Worm (Caenorhabditis elegans) whole organism, L1 larva: ENCODE measurements around the gene Y45G5AL.1.

ENCODE experiments used
- F16B12.6 ChIP-seq: fragments of 150-350 bp; optimal IDR thresholded peaks from 2 replicates; lab custom pipeline; 2014; ENCODE audit warnings: missing biosample characterization, missing genetic modification characterization
- aha-1 ChIP-seq: fragments of 150-350 bp; optimal IDR thresholded peaks from 2 replicates; lab custom pipeline; 2014; ENCODE audit warnings: missing biosample characterization, missing genetic modification characterization
- ama-1 ChIP-seq: fragments of 150-350 bp; optimal IDR thresholded peaks from 2 replicates; lab custom pipeline; 2014
- blmp-1 ChIP-seq: fragments of 150-350 bp; optimal IDR thresholded peaks from 2 replicates; lab custom pipeline; 2014; ENCODE audit warnings: missing biosample characterization, missing genetic modification characterization
- ceh-8 ChIP-seq: fragments of 200-800 bp; sonication (Bioruptor generic); optimal IDR thresholded peaks from 2 replicates; lab custom pipeline; 2018; ENCODE audit warnings: mild to moderate bottlenecking, missing genetic modification characterization, moderate library complexity, missing compliant biosample characterization
- ceh-88 ChIP-seq: fragments of 200-800 bp; sonication (Bioruptor generic); IDR thresholded peaks from 2 replicates; pipeline ENCODE4 v1.3.6; 2022; ENCODE audit warnings: missing genetic modification characterization, missing compliant biosample characterization
- ceh-90 ChIP-seq: sonication (generic microtip); optimal IDR thresholded peaks from 2 replicates; lab custom pipeline; 2016; ENCODE audit warnings: missing genetic modification characterization, missing compliant biosample characterization
- ces-1 ChIP-seq: fragments of 150-350 bp; optimal IDR thresholded peaks from 2 replicates; lab custom pipeline; 2014; ENCODE audit warnings: missing biosample characterization, missing genetic modification reagents, missing genetic modification characterization
- dpl-1 ChIP-seq, 3 experiments: fragments of 150-350 bp in 2 of 3; sonication (generic microtip) in 1 of 3; optimal IDR thresholded peaks; 2 replicates each; lab custom pipeline; 2014 to 2017; ENCODE audit warnings: missing biosample characterization in 3 of 3, missing genetic modification characterization in 3 of 3, missing genetic modification reagents in 3 of 3
- dsc-1 ChIP-seq: sonication (generic microtip); optimal IDR thresholded peaks from 2 replicates; lab custom pipeline; 2016; ENCODE audit warnings: mild to moderate bottlenecking, missing genetic modification characterization, missing compliant biosample characterization
- efl-1 ChIP-seq, 4 experiments: fragments of 150-350 bp; optimal IDR thresholded peaks in 3 of 4; peaks in 1 of 4; 1 replicate in 1 of 4; 2 replicates in 3 of 4; lab custom pipeline; 2014; ENCODE audit warnings: missing biosample characterization in 2 of 4, missing genetic modification characterization in 2 of 4, missing genetic modification reagents in 2 of 4
- elt-3 ChIP-seq, 6 experiments: fragments of 150-350 bp in 1 of 6; sonication (generic microtip); optimal IDR thresholded peaks; 2 replicates each; lab custom pipeline; 2017 to 2018; ENCODE audit warnings: missing biosample characterization in 6 of 6, missing genetic modification characterization in 6 of 6, inconsistent platforms in 1 of 6
- ets-5 ChIP-seq: fragments of 200-800 bp; sonication (Bioruptor generic); IDR thresholded peaks from 2 replicates; pipeline ENCODE4 v1.3.6; 2022; ENCODE audit warnings: missing genetic modification characterization, missing compliant biosample characterization
- fkh-10 ChIP-seq: sonication (generic microtip); optimal IDR thresholded peaks from 2 replicates; lab custom pipeline; 2017; ENCODE audit warnings: missing biosample characterization, missing genetic modification reagents, missing genetic modification characterization
- fkh-4 ChIP-seq: sonication (generic microtip); optimal IDR thresholded peaks from 2 replicates; lab custom pipeline; 2016; ENCODE audit warnings: missing compliant biosample characterization, missing genetic modification characterization, borderline replicate concordance
- fkh-8 ChIP-seq: sonication (generic microtip); optimal IDR thresholded peaks from 2 replicates; lab custom pipeline; 2016; ENCODE audit warnings: mild to moderate bottlenecking, missing genetic modification characterization, missing compliant biosample characterization
- hpl-2 ChIP-seq: fragments of 150-350 bp; optimal IDR thresholded peaks from 2 replicates; lab custom pipeline; 2014; ENCODE audit warnings: missing biosample characterization, missing genetic modification reagents, missing genetic modification characterization
- irx-1 ChIP-seq: sonication (generic microtip); optimal IDR thresholded peaks from 2 replicates; lab custom pipeline; 2016; ENCODE audit warnings: missing genetic modification characterization, missing compliant biosample characterization
- isw-1 ChIP-seq: fragments of 200-800 bp; sonication (Bioruptor generic); IDR thresholded peaks from 2 replicates; pipeline ENCODE4 v1.3.6; 2022; ENCODE audit warnings: missing genetic modification characterization, missing compliant biosample characterization
- lin-15B ChIP-seq: fragments of 150-350 bp; sonication (generic microtip); optimal IDR thresholded peaks from 3 replicates; lab custom pipeline; 2014; ENCODE audit warnings: missing biosample characterization, missing genetic modification characterization
- lin-35 ChIP-seq, 2 experiments: fragments of 150-350 bp; optimal IDR thresholded peaks; 2 replicates each; lab custom pipeline; 2014; ENCODE audit warnings: missing biosample characterization in 2 of 2, missing genetic modification characterization in 2 of 2, missing genetic modification reagents in 2 of 2
- mab-9 ChIP-seq: fragments of 200-800 bp; sonication (Bioruptor generic); IDR thresholded peaks from 2 replicates; pipeline ENCODE4 v1.3.6; 2022; ENCODE audit warnings: missing genetic modification reagents, missing genetic modification characterization, missing compliant biosample characterization
- mef-2 ChIP-seq: fragments of 150-350 bp; optimal IDR thresholded peaks from 2 replicates; lab custom pipeline; 2014; ENCODE audit warnings: missing biosample characterization, missing genetic modification characterization
- nhr-11 ChIP-seq: fragments of 150-350 bp; optimal IDR thresholded peaks from 2 replicates; lab custom pipeline; 2014; ENCODE audit warnings: missing biosample characterization, missing genetic modification characterization
- nhr-12 ChIP-seq: sonication (generic microtip); optimal IDR thresholded peaks from 2 replicates; lab custom pipeline; 2017; ENCODE audit warnings: missing biosample characterization, missing genetic modification characterization
- nhr-20 ChIP-seq: sonication (generic microtip); optimal IDR thresholded peaks from 2 replicates; lab custom pipeline; 2016; ENCODE audit warnings: mild to moderate bottlenecking, missing genetic modification characterization, missing compliant biosample characterization
- nhr-47 ChIP-seq: sonication (generic microtip); optimal IDR thresholded peaks from 2 replicates; lab custom pipeline; 2016; ENCODE audit warnings: mild to moderate bottlenecking, missing genetic modification characterization, moderate library complexity, missing compliant biosample characterization
- pag-3 ChIP-seq: sonication (generic microtip); optimal IDR thresholded peaks from 2 replicates; lab custom pipeline; 2017; ENCODE audit warnings: missing genetic modification characterization, mild to moderate bottlenecking, missing compliant biosample characterization, antibody characterized with exemption, borderline replicate concordance; ENCODE audit not compliant: insufficient read depth
- pax-3 ChIP-seq: fragments of 200-800 bp; sonication (Bioruptor generic); optimal IDR thresholded peaks from 2 replicates; lab custom pipeline; 2018; ENCODE audit warnings: mild to moderate bottlenecking, missing genetic modification characterization, moderate library complexity, missing compliant biosample characterization
- pqm-1 ChIP-seq: sonication (generic microtip); optimal IDR thresholded peaks from 3 replicates; lab custom pipeline; 2017; ENCODE audit warnings: missing biosample characterization, missing genetic modification characterization
- rnt-1 ChIP-seq: sonication (generic microtip); optimal IDR thresholded peaks from 2 replicates; lab custom pipeline; 2016; ENCODE audit warnings: mild to moderate bottlenecking, missing genetic modification characterization, moderate library complexity, missing compliant biosample characterization
- skn-1 ChIP-seq: fragments of 150-350 bp; optimal IDR thresholded peaks from 2 replicates; lab custom pipeline; 2014; ENCODE audit warnings: missing biosample characterization, missing genetic modification characterization
- snu-23 ChIP-seq: sonication (generic microtip); optimal IDR thresholded peaks from 2 replicates; lab custom pipeline; 2016; ENCODE audit warnings: missing genetic modification characterization, missing compliant biosample characterization
- sptf-1 ChIP-seq: fragments of 150-350 bp; optimal IDR thresholded peaks from 2 replicates; lab custom pipeline; 2014; ENCODE audit warnings: missing biosample characterization, missing genetic modification characterization
- unc-130 ChIP-seq: fragments of 150-350 bp; optimal IDR thresholded peaks from 2 replicates; lab custom pipeline; 2017; ENCODE audit warnings: missing biosample characterization, missing genetic modification characterization, inconsistent platforms
- unc-62 ChIP-seq: fragments of 150-350 bp; optimal IDR thresholded peaks from 2 replicates; lab custom pipeline; 2014; ENCODE audit warnings: missing biosample characterization, missing genetic modification reagents, missing genetic modification characterization
- ztf-11 ChIP-seq, 2 experiments: sonication (generic microtip); optimal IDR thresholded peaks; 2 replicates each; lab custom pipeline; 2016 to 2017; ENCODE audit warnings: missing genetic modification characterization in 2 of 2, missing biosample characterization in 1 of 2, missing compliant biosample characterization in 1 of 2
- ztf-4 ChIP-seq: fragments of 150-350 bp; optimal IDR thresholded peaks from 2 replicates; lab custom pipeline; 2014; ENCODE audit warnings: missing biosample characterization, missing genetic modification characterization

Y45G5AL.1 gene

DNA sequence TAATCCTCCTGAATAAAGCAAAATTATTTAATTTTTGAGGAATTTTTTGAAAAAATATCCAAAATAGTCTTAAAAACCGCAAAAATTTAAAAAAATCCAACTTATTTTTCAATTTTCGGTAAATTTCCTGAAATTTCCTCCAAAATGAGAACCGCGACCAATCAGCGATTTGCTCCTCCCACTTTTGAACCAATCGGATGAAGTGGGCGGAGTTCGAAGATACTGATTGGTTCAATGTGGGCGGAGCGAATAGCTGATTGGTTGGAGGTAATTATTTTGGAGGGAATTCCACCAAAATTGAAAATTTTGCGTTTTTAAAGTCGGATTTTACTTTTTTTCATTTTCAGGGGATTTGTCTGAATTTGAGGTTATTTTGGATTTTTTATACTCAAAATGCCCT lies 23.7 kb downstream of the Y45G5AL.1 start:
- TF ChIP-seq unc-130 (no peak), isw-1 (GFP tag; lab: Robert Waterston, UW) (no peak), irx-1 (no peak), ztf-4 (tag; lab: Kevin White, UChicago) (no peak), sptf-1 (tag; lab: Kevin White, UChicago) (no peak), ztf-11 (tag; optimal IDR thresholded peaks at IDR 0.05; lab: Kevin White, UChicago) (no peak), dsc-1 (tag; lab: Kevin White, UChicago) (no peak), rnt-1 (no peak), ceh-90 (tag; lab: Kevin White, UChicago) (no peak), unc-62 (no peak), elt-3 (tag; optimal IDR thresholded peaks at IDR 0.05; lab: Kevin White, UChicago) (no peak), aha-1 (tag; lab: Kevin White, UChicago) (no peak)

DNA sequence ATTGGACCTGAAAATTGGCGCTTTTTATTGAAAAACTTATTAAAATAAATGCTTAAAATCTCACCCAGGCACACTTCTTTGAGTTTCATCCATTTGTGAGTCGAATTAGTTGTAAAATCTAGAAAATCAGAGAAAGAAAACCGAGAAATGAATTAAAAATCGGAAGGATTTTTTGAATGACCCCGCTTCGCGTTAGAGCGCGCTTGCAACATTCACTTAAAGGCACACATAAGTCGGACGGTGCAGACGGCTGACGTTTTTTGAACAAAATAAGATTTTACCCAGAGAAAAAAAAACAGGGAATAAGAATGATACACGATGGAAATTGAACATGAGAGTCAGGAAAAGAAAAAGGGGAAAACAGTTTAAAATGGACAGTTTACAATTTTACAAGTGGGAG lies 25.4 kb downstream of the Y45G5AL.1 start:
- TF ChIP-seq nhr-12, result no peak
- no peak for TF ChIP-seq fkh-10 (GFP tag; lab: Kevin White, UChicago)
- TF ChIP-seq fkh-8 (tag; lab: Kevin White, UChicago), result no peak
- TF ChIP-seq snu-23 (GFP tag; lab: Kevin White, UChicago), result no peak
- no peak for TF ChIP-seq ets-5 (GFP tag; lab: Robert Waterston, UW)
- no peak for TF ChIP-seq nhr-11
- no peak for TF ChIP-seq irx-1
- TF ChIP-seq skn-1 (tag; lab: Kevin White, UChicago), result no peak
- TF ChIP-seq ceh-8, result no peak
- no peak for TF ChIP-seq blmp-1 (tag; lab: Kevin White, UChicago)
- TF ChIP-seq dpl-1 (GFP tag; optimal IDR thresholded peaks at IDR 0.05; lab: Kevin White, UChicago), result peak in 2 of 3 experiments; percentile 25 to 54
- TF ChIP-seq mab-9 (GFP tag; lab: Robert Waterston, UW), result no peak
- TF ChIP-seq lin-15B, result peak; percentile 37
- TF ChIP-seq efl-1 (optimal IDR thresholded peaks at IDR 0.05; lab: Kevin White, UChicago), result peak; percentile 29 to 31
- TF ChIP-seq efl-1 (GFP tag; optimal IDR thresholded peaks at IDR 0.05 in 1 of 2; lab: Kevin White, UChicago), result peak; percentile 41 to 94
- peak in 1 of 2 experiments; percentile 60 for TF ChIP-seq lin-35 (GFP tag; optimal IDR thresholded peaks at IDR 0.05; lab: Kevin White, UChicago)

DNA sequence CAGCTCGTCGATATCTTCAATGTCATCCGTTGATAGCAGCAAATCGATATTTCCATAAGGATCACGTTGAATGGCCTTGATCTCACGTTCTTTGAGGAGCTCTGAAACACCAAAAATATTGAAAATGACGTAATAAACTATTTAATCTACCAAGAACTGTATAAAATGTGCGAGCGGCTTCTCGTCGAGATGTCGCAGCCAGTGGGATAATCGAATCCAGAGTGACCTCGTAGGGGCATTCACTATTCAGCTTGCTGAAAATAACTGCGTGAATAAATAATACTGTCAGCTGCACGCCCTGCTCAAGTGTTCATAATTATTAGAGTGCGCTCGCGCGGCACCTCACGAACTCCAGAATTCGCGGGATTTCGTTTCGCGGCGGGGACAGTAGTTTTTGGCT lies 25.8 kb downstream of the Y45G5AL.1 start, which contains the start of gene Y45G5AM.7:
Gene Y45G5AM.7, minus strand, starts transcription at position 101 of the 400 bp plus-strand sequence.
- TF ChIP-seq skn-1 (tag; lab: Kevin White, UChicago) (no peak), fkh-4 (tag; lab: Kevin White, UChicago) (no peak), efl-1 (optimal IDR thresholded peaks at IDR 0.05; lab: Kevin White, UChicago) (no peak), efl-1 (GFP tag; optimal IDR thresholded peaks at IDR 0.05 in 1 of 2; lab: Kevin White, UChicago) (peak in 1 of 2 experiments; percentile 68), lin-15B (no peak), ceh-8 (no peak)

DNA sequence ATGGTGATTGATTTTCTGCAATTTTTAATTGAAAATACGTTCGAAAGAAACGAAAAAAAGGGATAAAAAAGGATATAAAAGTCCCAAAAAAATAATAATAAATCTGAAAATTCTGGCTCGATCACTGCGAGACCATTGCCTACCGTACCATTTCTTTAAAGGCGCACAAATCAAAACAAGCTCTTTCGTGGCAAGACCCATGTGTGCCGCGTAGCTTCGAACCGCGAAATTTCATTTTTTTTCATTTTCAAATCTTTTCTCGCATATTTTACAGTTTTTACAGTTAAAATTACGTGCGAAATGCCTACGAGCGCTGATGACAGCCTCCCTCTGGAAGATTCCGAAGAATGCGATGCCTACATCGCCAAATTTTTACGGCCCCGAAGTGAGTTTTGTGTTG lies 31.3 kb downstream of the Y45G5AL.1 start, which contains the start of the genes coh-4 and pid-5:
Gene coh-4, minus strand, starts transcription at position 17 of the 400 bp plus-strand sequence.
Gene pid-5, plus strand, starts transcription at position 259 of the 400 bp plus-strand sequence.
- TF ChIP-seq ces-1 (GFP tag; lab: Kevin White, UChicago) (no peak), pax-3 (tag; lab: Kevin White, UChicago) (no peak), dpl-1 (GFP tag; optimal IDR thresholded peaks at IDR 0.05; lab: Kevin White, UChicago) (no peak), ama-1 (no peak), hpl-2 (GFP tag; lab: Kevin White, UChicago) (no peak), blmp-1 (tag; lab: Kevin White, UChicago) (no peak), ceh-88 (GFP tag; lab: Robert Waterston, UW) (no peak), unc-130 (no peak), nhr-47 (tag; lab: Kevin White, UChicago) (no peak), nhr-20 (no peak), pqm-1 (tag; lab: Kevin White, UChicago) (no peak), mef-2 (no peak), skn-1 (tag; lab: Kevin White, UChicago) (no peak), lin-35 (GFP tag; optimal IDR thresholded peaks at IDR 0.05; lab: Kevin White, UChicago) (no peak), nhr-12 (no peak), pag-3 (tag; lab: Kevin White, UChicago) (no peak), F16B12.6 (tag; lab: Kevin White, UChicago) (no peak)
- TF ChIP-seq, all 84 proteins: peak for 0
